Worm (Caenorhabditis elegans) whole organism, young adult: ENCODE measurements around the gene F46F5.10.

Source experiments
- B0019.2 ChIP-seq: fragments of 200-800 bp; sonication (Bioruptor generic); conservative IDR thresholded peaks from 2 replicates; pipeline ENCODE4 v1.3.6; 2022; ENCODE audit warnings: missing genetic modification reagents, missing genetic modification characterization, missing compliant biosample characterization
- B0336.3 ChIP-seq: fragments of 200-800 bp; sonication (Bioruptor generic); IDR thresholded peaks from 2 replicates; pipeline ENCODE4 v1.3.6; 2022; ENCODE audit warnings: missing genetic modification characterization, missing compliant biosample characterization
- C17E4.6 ChIP-seq: fragments of 200-800 bp; sonication (Bioruptor generic); IDR thresholded peaks from 2 replicates; pipeline ENCODE4 v1.3.6; 2022; ENCODE audit warnings: missing genetic modification reagents, missing genetic modification characterization, missing compliant biosample characterization
- D2030.7 ChIP-seq: fragments of 200-800 bp; sonication (Bioruptor generic); IDR thresholded peaks from 2 replicates; pipeline ENCODE4 v1.3.6; 2022; ENCODE audit warnings: missing genetic modification reagents, missing genetic modification characterization, missing compliant biosample characterization
- F23B12.7 ChIP-seq: sonication (generic microtip); optimal IDR thresholded peaks from 2 replicates; lab custom pipeline; 2017; ENCODE audit warnings: missing genetic modification characterization, mild to moderate bottlenecking, missing compliant biosample characterization, antibody characterized with exemption, moderate library complexity; ENCODE audit not compliant: insufficient read depth
- F49E8.2 ChIP-seq: sonication (generic microtip); optimal IDR thresholded peaks from 3 replicates; lab custom pipeline; 2017; ENCODE audit warnings: missing genetic modification characterization, mild to moderate bottlenecking, missing compliant biosample characterization, antibody characterized with exemption, moderate library complexity; ENCODE audit not compliant: insufficient read depth
- F52B5.7 ChIP-seq: sonication (generic microtip); optimal IDR thresholded peaks from 2 replicates; lab custom pipeline; 2016; ENCODE audit warnings: mild to moderate bottlenecking, missing genetic modification characterization, missing compliant biosample characterization
- K11D2.4 ChIP-seq: fragments of 200-800 bp; sonication (Bioruptor generic); IDR thresholded peaks from 2 replicates; pipeline ENCODE4 v1.3.6; 2022; ENCODE audit warnings: missing genetic modification reagents, missing genetic modification characterization, missing compliant biosample characterization
- T26A5.8 ChIP-seq: sonication (generic microtip); optimal IDR thresholded peaks from 2 replicates; lab custom pipeline; 2016; ENCODE audit warnings: missing genetic modification characterization, missing compliant biosample characterization
- aptf-2 ChIP-seq: fragments of 200-800 bp; sonication (Bioruptor generic); conservative IDR thresholded peaks from 2 replicates; pipeline ENCODE4 v1.3.6; 2022; ENCODE audit warnings: missing genetic modification reagents, missing genetic modification characterization, missing compliant biosample characterization
- aptf-3 ChIP-seq: fragments of 200-800 bp; sonication (Bioruptor generic); IDR thresholded peaks from 2 replicates; pipeline ENCODE4 v1.3.6; 2022; ENCODE audit warnings: missing genetic modification characterization, missing compliant biosample characterization
- attf-5 ChIP-seq: fragments of 200-800 bp; sonication (Bioruptor generic); optimal IDR thresholded peaks from 2 replicates; lab custom pipeline; 2018; ENCODE audit warnings: mild to moderate bottlenecking, missing genetic modification characterization, missing compliant biosample characterization
- cebp-1 ChIP-seq, 2 experiments: fragments of 200-800 bp in 1 of 2; sonication (Bioruptor generic) in 1 of 2; sonication (generic microtip) in 1 of 2; IDR thresholded peaks in 1 of 2; optimal IDR thresholded peaks in 1 of 2; 2 replicates each; pipeline versions ENCODE4 v1.3.6 to Lab custom; 2017 to 2022; ENCODE audit warnings: missing compliant biosample characterization in 2 of 2, missing genetic modification characterization in 2 of 2, mild to moderate bottlenecking in 1 of 2, missing genetic modification reagents in 1 of 2, moderate library complexity in 1 of 2
- ceh-27 ChIP-seq: fragments of 200-800 bp; sonication (Bioruptor generic); optimal IDR thresholded peaks from 2 replicates; lab custom pipeline; 2018; ENCODE audit warnings: mild to moderate bottlenecking, missing genetic modification characterization, moderate library complexity, missing compliant biosample characterization
- die-1 ChIP-seq: sonication (generic microtip); optimal IDR thresholded peaks from 2 replicates; lab custom pipeline; 2016; ENCODE audit warnings: missing genotype, mild to moderate bottlenecking, missing genetic modification characterization, missing compliant biosample characterization
- dox-1 ChIP-seq: fragments of 200-800 bp; sonication (Bioruptor generic); IDR thresholded peaks from 2 replicates; pipeline ENCODE4 v1.3.6; 2022; ENCODE audit warnings: missing genetic modification reagents, missing genetic modification characterization, missing compliant biosample characterization
- dpl-1 ChIP-seq: fragments of 150-350 bp; optimal IDR thresholded peaks from 2 replicates; lab custom pipeline; 2014; ENCODE audit warnings: missing biosample characterization, missing genetic modification reagents, missing genetic modification characterization
- efl-1 ChIP-seq: fragments of 150-350 bp; optimal IDR thresholded peaks from 2 replicates; lab custom pipeline; 2014; ENCODE audit warnings: missing biosample characterization, missing genetic modification reagents, missing genetic modification characterization
- egrh-3 ChIP-seq: fragments of 200-800 bp; sonication (Bioruptor generic); IDR thresholded peaks from 2 replicates; pipeline ENCODE4 v1.3.6; 2022; ENCODE audit warnings: missing genetic modification reagents, missing genetic modification characterization, missing compliant biosample characterization
- hlh-12 ChIP-seq: sonication (generic microtip); optimal IDR thresholded peaks from 2 replicates; lab custom pipeline; 2016; ENCODE audit warnings: missing genetic modification characterization, missing compliant biosample characterization
- hmg-1.2 ChIP-seq: fragments of 200-800 bp; sonication (Bioruptor generic); IDR thresholded peaks from 2 replicates; pipeline ENCODE4 v1.3.6; 2022; ENCODE audit warnings: missing genetic modification reagents, missing genetic modification characterization, missing compliant biosample characterization
- hrde-1 ChIP-seq: sonication (generic microtip); optimal IDR thresholded peaks from 2 replicates; lab custom pipeline; 2016; ENCODE audit warnings: missing genetic modification characterization, mild to moderate bottlenecking, missing compliant biosample characterization, moderate library complexity, missing genotype, missing genetic modification reagents, borderline replicate concordance
- lin-35 ChIP-seq, 3 experiments: fragments of 150-350 bp in 2 of 3; sonication (generic microtip) in 1 of 3; optimal IDR thresholded peaks; 2 replicates each; lab custom pipeline; 2014 to 2018; ENCODE audit warnings: missing biosample characterization in 3 of 3, missing genetic modification characterization in 3 of 3, missing genetic modification reagents in 3 of 3
- lin-54 ChIP-seq: fragments of 200-800 bp; sonication (Bioruptor generic); optimal IDR thresholded peaks from 2 replicates; lab custom pipeline; 2018; ENCODE audit warnings: mild to moderate bottlenecking, missing genetic modification characterization, missing compliant biosample characterization
- lsl-1 ChIP-seq: fragments of 200-800 bp; sonication (Bioruptor generic); optimal IDR thresholded peaks from 2 replicates; lab custom pipeline; 2018; ENCODE audit warnings: mild to moderate bottlenecking, missing genetic modification characterization, moderate library complexity, missing compliant biosample characterization
- madf-6 ChIP-seq: fragments of 200-800 bp; sonication (Bioruptor generic); IDR thresholded peaks from 2 replicates; pipeline ENCODE4 v1.3.6; 2022; ENCODE audit warnings: missing genetic modification reagents, missing genetic modification characterization, missing compliant biosample characterization
- madf-8 ChIP-seq: fragments of 200-800 bp; sonication (Bioruptor generic); conservative IDR thresholded peaks from 2 replicates; pipeline ENCODE4 v1.3.6; 2022; ENCODE audit warnings: missing genetic modification reagents, missing genetic modification characterization, missing compliant biosample characterization
- mcd-1 ChIP-seq: fragments of 200-800 bp; sonication (Bioruptor generic); IDR thresholded peaks from 2 replicates; pipeline ENCODE4 v1.3.6; 2022; ENCODE audit warnings: missing genetic modification reagents, missing genetic modification characterization, missing compliant biosample characterization
- nhr-80 ChIP-seq: sonication (generic microtip); optimal IDR thresholded peaks from 2 replicates; lab custom pipeline; 2016; ENCODE audit warnings: missing genetic modification characterization, missing compliant biosample characterization
- pha-4 ChIP-seq: fragments of 150-350 bp; sonication (generic microtip); optimal IDR thresholded peaks from 2 replicates; lab custom pipeline; 2014; ENCODE audit warnings: missing biosample characterization, missing genetic modification reagents, missing genetic modification characterization
- xnd-1 ChIP-seq: sonication (generic microtip); optimal IDR thresholded peaks from 2 replicates; lab custom pipeline; 2016; ENCODE audit warnings: missing genotype, missing genetic modification reagents, missing genetic modification characterization, missing compliant biosample characterization
- zfh-2 ChIP-seq: fragments of 200-800 bp; sonication (Bioruptor generic); conservative IDR thresholded peaks from 2 replicates; pipeline ENCODE4 v1.3.6; 2022; ENCODE audit warnings: missing genetic modification reagents, missing genetic modification characterization, missing compliant biosample characterization
- ztf-18 ChIP-seq: sonication (generic microtip); optimal IDR thresholded peaks from 2 replicates; lab custom pipeline; 2016; ENCODE audit warnings: missing genotype, mild to moderate bottlenecking, missing genetic modification characterization, missing compliant biosample characterization
- ztf-28 ChIP-seq: fragments of 200-800 bp; sonication (Bioruptor generic); IDR thresholded peaks from 2 replicates; pipeline ENCODE4 v1.3.6; 2022; ENCODE audit warnings: missing genetic modification reagents, missing genetic modification characterization, missing compliant biosample characterization

The F46F5.10 gene

DNA sequence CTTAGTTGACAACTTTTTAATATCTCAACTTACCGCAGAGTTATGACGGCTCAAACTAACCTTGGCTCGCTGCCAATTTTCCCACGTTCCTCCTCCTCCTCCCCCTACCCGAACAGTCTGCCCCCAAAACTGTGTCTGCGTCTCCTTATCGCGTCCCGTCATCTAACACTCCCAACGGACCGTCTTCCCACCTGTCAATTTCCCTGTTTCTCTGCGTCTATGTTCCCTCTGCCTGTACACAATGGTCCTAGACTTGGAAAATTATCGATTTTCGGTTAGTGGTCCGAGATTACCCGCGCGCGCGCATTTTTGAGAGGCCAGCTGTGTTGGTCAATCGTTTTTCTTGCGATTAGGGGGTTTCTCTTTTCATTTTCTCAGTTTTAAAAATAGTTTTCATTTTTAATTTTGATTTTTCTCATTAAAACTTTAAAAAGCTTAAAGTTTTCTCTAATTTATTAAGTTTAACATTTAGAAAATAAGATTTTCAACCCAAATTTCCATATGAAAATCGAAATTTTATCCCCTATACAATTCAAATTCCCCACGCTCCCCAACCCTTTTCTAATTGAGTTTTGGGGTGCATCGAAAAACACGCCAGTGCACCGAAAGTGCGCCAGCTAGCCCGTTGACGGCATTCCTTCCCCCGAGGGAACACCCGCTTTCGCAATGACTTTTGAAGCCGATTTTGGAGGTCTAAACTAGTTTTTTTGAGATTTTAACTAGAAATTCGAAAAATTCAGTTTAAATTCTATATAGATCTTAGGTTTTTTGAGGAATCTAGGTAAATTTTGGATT lies 49.6 kb downstream of the F46F5.10 start, which contains the start of gene alg-2:
TSS of gene alg-2 (plus strand) at position 220 of the 795 bp plus-strand sequence.
- TF ChIP-seq hmg-1.2 (GFP tag; lab: Robert Waterston, UW), result peak; percentile 60
- peak in 1 of 3 experiments; percentile 29 for TF ChIP-seq lin-35 (GFP tag; optimal IDR thresholded peaks at IDR 0.05; lab: Kevin White, UChicago)
- no peak for TF ChIP-seq K11D2.4
- TF ChIP-seq madf-6 (GFP tag; lab: Robert Waterston, UW), result peak; percentile 91
- no peak for TF ChIP-seq hrde-1 (tag; lab: Kevin White, UChicago)
- peak; percentile 86 for TF ChIP-seq aptf-2 (GFP tag; lab: Robert Waterston, UW)
- TF ChIP-seq ceh-27 (GFP tag; lab: Kevin White, UChicago), result no peak
- TF ChIP-seq mcd-1 (GFP tag; lab: Robert Waterston, UW), result peak; percentile 56
- TF ChIP-seq cebp-1 (GFP tag; IDR thresholded peaks at IDR 0.05; lab: Robert Waterston, UW), result peak; percentile 78
- peak; percentile 93 for TF ChIP-seq cebp-1 (tag; optimal IDR thresholded peaks at IDR 0.05; lab: Kevin White, UChicago)
- TF ChIP-seq lin-54 (GFP tag; lab: Kevin White, UChicago), result no peak
- peak; percentile 77 for TF ChIP-seq efl-1 (GFP tag; lab: Kevin White, UChicago)
- TF ChIP-seq pha-4 (tag; lab: Kevin White, UChicago), result no peak
- TF ChIP-seq attf-5 (GFP tag; lab: Kevin White, UChicago), result peak; percentile 45
- TF ChIP-seq dpl-1 (GFP tag; lab: Kevin White, UChicago), result peak; percentile 46
- TF ChIP-seq F52B5.7 (tag; lab: Kevin White, UChicago), result no peak
- TF ChIP-seq T26A5.8 (tag; lab: Kevin White, UChicago), result no peak
- TF ChIP-seq C17E4.6 (GFP tag; lab: Robert Waterston, UW), result no peak
- TF ChIP-seq D2030.7 (GFP tag; lab: Robert Waterston, UW), result peak; percentile 61
- TF ChIP-seq aptf-3, result 0 out of 2 replicates have a peak, but pooled peaks have one; percentile 10
- peak; percentile 36; the same call in 1 of the 2 replicates for TF ChIP-seq dox-1 (GFP tag; lab: Robert Waterston, UW)
- TF ChIP-seq egrh-3 (GFP tag; lab: Robert Waterston, UW), result peak; percentile 79
- peak; percentile 91 for TF ChIP-seq ztf-18
- TF ChIP-seq hlh-12 (tag; lab: Kevin White, UChicago), result no peak
- no peak for TF ChIP-seq ztf-28
- no peak; the same call in 1 of the 2 replicates for TF ChIP-seq zfh-2 (GFP tag; lab: Robert Waterston, UW)
- TF ChIP-seq xnd-1 (tag; lab: Kevin White, UChicago), result peak; percentile 67
- TF ChIP-seq lsl-1 (GFP tag; lab: Kevin White, UChicago), result peak; percentile 11
- TF ChIP-seq nhr-80, result peak; percentile 43
- peak; percentile 22 for TF ChIP-seq die-1 (tag; lab: Kevin White, UChicago)
- peak; percentile 20 for TF ChIP-seq F23B12.7
- no peak for TF ChIP-seq B0019.2 (GFP tag; lab: Robert Waterston, UW)
- TF ChIP-seq B0336.3 (GFP tag; lab: Robert Waterston, UW), result peak; percentile 46; the same call in 1 of the 2 replicates
- TF ChIP-seq madf-8 (GFP tag; lab: Robert Waterston, UW), result peak; percentile 74
- no peak for TF ChIP-seq F49E8.2
- TF ChIP-seq, all 124 proteins: peak for 21
